Worm (Caenorhabditis elegans) whole organism, young adult: ENCODE results near the gene srj-1.

ENCODE experiments used
- B0019.2 ChIP-seq: fragments of 200-800 bp; sonication (Bioruptor generic); conservative IDR thresholded peaks from 2 replicates; pipeline ENCODE4 v1.3.6; 2022; ENCODE audit warnings: missing genetic modification reagents, missing genetic modification characterization, missing compliant biosample characterization
- C17E4.6 ChIP-seq: fragments of 200-800 bp; sonication (Bioruptor generic); IDR thresholded peaks from 2 replicates; pipeline ENCODE4 v1.3.6; 2022; ENCODE audit warnings: missing genetic modification reagents, missing genetic modification characterization, missing compliant biosample characterization
- F37B4.10 ChIP-seq: fragments of 200-800 bp; sonication (Bioruptor generic); IDR thresholded peaks from 2 replicates; pipeline ENCODE4 v1.3.6; 2022; ENCODE audit warnings: missing genetic modification characterization, missing compliant biosample characterization
- F49E8.2 ChIP-seq: sonication (generic microtip); optimal IDR thresholded peaks from 3 replicates; lab custom pipeline; 2017; ENCODE audit warnings: missing genetic modification characterization, mild to moderate bottlenecking, missing compliant biosample characterization, antibody characterized with exemption, moderate library complexity; ENCODE audit not compliant: insufficient read depth
- F55B11.4 ChIP-seq: sonication (generic microtip); optimal IDR thresholded peaks from 2 replicates; lab custom pipeline; 2016; ENCODE audit warnings: missing compliant biosample characterization, missing genetic modification characterization, borderline replicate concordance; ENCODE audit not compliant: insufficient read depth
- F57A8.1 ChIP-seq: fragments of 200-800 bp; sonication (Bioruptor generic); optimal IDR thresholded peaks from 2 replicates; lab custom pipeline; 2018; ENCODE audit warnings: mild to moderate bottlenecking, missing genetic modification characterization, moderate library complexity, missing compliant biosample characterization
- K11D2.4 ChIP-seq: fragments of 200-800 bp; sonication (Bioruptor generic); IDR thresholded peaks from 2 replicates; pipeline ENCODE4 v1.3.6; 2022; ENCODE audit warnings: missing genetic modification reagents, missing genetic modification characterization, missing compliant biosample characterization
- K12H6.12 ChIP-seq: fragments of 200-800 bp; sonication (Bioruptor generic); optimal IDR thresholded peaks from 2 replicates; lab custom pipeline; 2018; ENCODE audit warnings: mild to moderate bottlenecking, missing genetic modification characterization, missing compliant biosample characterization
- Y95B8A.8 ChIP-seq: fragments of 200-800 bp; sonication (Bioruptor generic); IDR thresholded peaks from 2 replicates; pipeline ENCODE4 v1.3.6; 2022; ENCODE audit warnings: missing genetic modification reagents, missing genetic modification characterization, missing compliant biosample characterization
- ama-1 ChIP-seq, 3 experiments: fragments of 150-350 bp in 1 of 3; sonication (generic microtip) in 2 of 3; optimal IDR thresholded peaks; 2 replicates each; lab custom pipeline; 2014 to 2018; ENCODE audit warnings: missing biosample characterization in 2 of 3, missing genetic modification characterization in 2 of 3, missing genetic modification reagents in 2 of 3
- attf-3 ChIP-seq: fragments of 200-800 bp; sonication (Bioruptor generic); conservative IDR thresholded peaks from 2 replicates; pipeline ENCODE4 v1.3.6; 2022; ENCODE audit warnings: missing genetic modification reagents, missing genetic modification characterization, missing compliant biosample characterization
- attf-6 ChIP-seq: fragments of 200-800 bp; sonication (Bioruptor generic); IDR thresholded peaks from 2 replicates; pipeline ENCODE4 v1.3.6; 2022; ENCODE audit warnings: missing genetic modification reagents, missing genetic modification characterization, missing compliant biosample characterization
- bed-1 ChIP-seq: fragments of 200-800 bp; sonication (Bioruptor generic); IDR thresholded peaks from 2 replicates; pipeline ENCODE4 v1.3.6; 2022; ENCODE audit warnings: missing genetic modification reagents, missing genetic modification characterization, missing compliant biosample characterization
- bed-2 ChIP-seq: fragments of 200-800 bp; sonication (Bioruptor generic); IDR thresholded peaks from 2 replicates; pipeline ENCODE4 v1.3.6; 2022; ENCODE audit warnings: missing genetic modification reagents, missing genetic modification characterization, missing compliant biosample characterization
- ceh-40 ChIP-seq: fragments of 200-800 bp; sonication (Bioruptor generic); IDR thresholded peaks from 2 replicates; pipeline ENCODE4 v1.3.6; 2022; ENCODE audit warnings: missing genetic modification characterization, missing compliant biosample characterization
- ceh-91 ChIP-seq: fragments of 200-800 bp; sonication (Bioruptor generic); IDR thresholded peaks from 2 replicates; pipeline ENCODE4 v1.3.6; 2022; ENCODE audit warnings: missing genetic modification reagents, missing genetic modification characterization, missing compliant biosample characterization
- efl-1 ChIP-seq: fragments of 150-350 bp; optimal IDR thresholded peaks from 2 replicates; lab custom pipeline; 2014; ENCODE audit warnings: missing biosample characterization, missing genetic modification reagents, missing genetic modification characterization
- ets-4 ChIP-seq: fragments of 200-800 bp; sonication (Bioruptor generic); optimal IDR thresholded peaks from 2 replicates; lab custom pipeline; 2018; ENCODE audit warnings: mild to moderate bottlenecking, missing genetic modification characterization, missing compliant biosample characterization
- hlh-12 ChIP-seq: sonication (generic microtip); optimal IDR thresholded peaks from 2 replicates; lab custom pipeline; 2016; ENCODE audit warnings: missing genetic modification characterization, missing compliant biosample characterization
- hmg-1.2 ChIP-seq: fragments of 200-800 bp; sonication (Bioruptor generic); IDR thresholded peaks from 2 replicates; pipeline ENCODE4 v1.3.6; 2022; ENCODE audit warnings: missing genetic modification reagents, missing genetic modification characterization, missing compliant biosample characterization
- hsf-1 ChIP-seq: fragments of 200-800 bp; sonication (Bioruptor generic); IDR thresholded peaks from 2 replicates; pipeline ENCODE4 v1.3.6; 2022; ENCODE audit warnings: missing genetic modification reagents, missing genetic modification characterization, missing compliant biosample characterization
- lag-1 ChIP-seq: fragments of 200-800 bp; sonication (Bioruptor generic); IDR thresholded peaks from 2 replicates; pipeline ENCODE4 v1.3.6; 2022; ENCODE audit warnings: missing genetic modification reagents, missing genetic modification characterization, missing compliant biosample characterization
- lin-26 ChIP-seq: fragments of 200-800 bp; sonication (Bioruptor generic); IDR thresholded peaks from 2 replicates; pipeline ENCODE4 v1.3.6; 2022; ENCODE audit warnings: missing genetic modification reagents, missing genetic modification characterization, missing compliant biosample characterization
- lin-40 ChIP-seq: sonication (generic microtip); optimal IDR thresholded peaks from 2 replicates; lab custom pipeline; 2016; ENCODE audit warnings: missing genetic modification characterization, mild to moderate bottlenecking, missing compliant biosample characterization, missing genotype, missing genetic modification reagents
- lin-54 ChIP-seq: fragments of 200-800 bp; sonication (Bioruptor generic); optimal IDR thresholded peaks from 2 replicates; lab custom pipeline; 2018; ENCODE audit warnings: mild to moderate bottlenecking, missing genetic modification characterization, missing compliant biosample characterization
- lsy-27 ChIP-seq: sonication (generic microtip); optimal IDR thresholded peaks from 2 replicates; lab custom pipeline; 2017; ENCODE audit warnings: missing genetic modification characterization, mild to moderate bottlenecking, missing compliant biosample characterization, antibody characterized with exemption, missing genotype, borderline replicate concordance; ENCODE audit not compliant: insufficient read depth
- mel-28 ChIP-seq: sonication (generic microtip); optimal IDR thresholded peaks from 2 replicates; lab custom pipeline; 2016; ENCODE audit warnings: borderline replicate concordance, mild to moderate bottlenecking, missing genetic modification characterization, missing compliant biosample characterization
- nfyb-1 ChIP-seq: fragments of 200-800 bp; sonication (Bioruptor generic); IDR thresholded peaks from 2 replicates; pipeline ENCODE4 v1.3.6; 2022; ENCODE audit warnings: missing genetic modification reagents, missing genetic modification characterization, missing compliant biosample characterization
- nhr-179 ChIP-seq: sonication (generic microtip); optimal IDR thresholded peaks from 2 replicates; lab custom pipeline; 2016; ENCODE audit warnings: mild to moderate bottlenecking, missing genetic modification characterization, missing compliant biosample characterization
- nhr-27 ChIP-seq: fragments of 200-800 bp; sonication (Bioruptor generic); optimal IDR thresholded peaks from 2 replicates; lab custom pipeline; 2018; ENCODE audit warnings: mild to moderate bottlenecking, missing genetic modification characterization, moderate library complexity, missing compliant biosample characterization
- nhr-90 ChIP-seq: sonication (generic microtip); optimal IDR thresholded peaks from 2 replicates; lab custom pipeline; 2016; ENCODE audit warnings: missing genotype, mild to moderate bottlenecking, missing genetic modification characterization, missing compliant biosample characterization
- repo-1 ChIP-seq: sonication (generic microtip); optimal IDR thresholded peaks from 2 replicates; lab custom pipeline; 2017; ENCODE audit warnings: mild to moderate bottlenecking, missing genetic modification characterization, missing compliant biosample characterization
- snpc-1.1 ChIP-seq: sonication (generic microtip); optimal IDR thresholded peaks from 2 replicates; lab custom pipeline; 2017; ENCODE audit warnings: missing genetic modification characterization, mild to moderate bottlenecking, missing compliant biosample characterization, antibody characterized with exemption, moderate library complexity, missing genotype, missing genetic modification reagents; ENCODE audit not compliant: insufficient read depth
- snpc-3.4 ChIP-seq: sonication (generic microtip); optimal IDR thresholded peaks from 2 replicates; lab custom pipeline; 2017; ENCODE audit warnings: missing genetic modification characterization, mild to moderate bottlenecking, missing compliant biosample characterization, antibody characterized with exemption, moderate library complexity, missing genotype, missing genetic modification reagents
- snpc-4 ChIP-seq, 5 experiments: fragments of 150-350 bp in 1 of 5; sonication (generic microtip) in 4 of 5; optimal IDR thresholded peaks; 2 replicates each; lab custom pipeline; 2014 to 2018; ENCODE audit warnings: missing genetic modification characterization in 5 of 5, missing biosample characterization in 3 of 5, antibody characterized with exemption in 2 of 5, mild to moderate bottlenecking in 2 of 5, missing compliant biosample characterization in 2 of 5, missing genotype in 2 of 5, moderate library complexity in 2 of 5, missing genetic modification reagents in 1 of 5
- tbp1 ChIP-seq: fragments of 200-800 bp; sonication (Bioruptor generic); optimal IDR thresholded peaks from 2 replicates; lab custom pipeline; 2018; ENCODE audit warnings: mild to moderate bottlenecking, missing genetic modification characterization, missing compliant biosample characterization
- xnd-1 ChIP-seq: sonication (generic microtip); optimal IDR thresholded peaks from 2 replicates; lab custom pipeline; 2016; ENCODE audit warnings: missing genotype, missing genetic modification reagents, missing genetic modification characterization, missing compliant biosample characterization
- zfh-2 ChIP-seq: fragments of 200-800 bp; sonication (Bioruptor generic); conservative IDR thresholded peaks from 2 replicates; pipeline ENCODE4 v1.3.6; 2022; ENCODE audit warnings: missing genetic modification reagents, missing genetic modification characterization, missing compliant biosample characterization
- ztf-28 ChIP-seq: fragments of 200-800 bp; sonication (Bioruptor generic); IDR thresholded peaks from 2 replicates; pipeline ENCODE4 v1.3.6; 2022; ENCODE audit warnings: missing genetic modification reagents, missing genetic modification characterization, missing compliant biosample characterization
- ztf-3 ChIP-seq: fragments of 200-800 bp; sonication (Bioruptor generic); optimal IDR thresholded peaks from 2 replicates; lab custom pipeline; 2018; ENCODE audit warnings: mild to moderate bottlenecking, missing genetic modification characterization, missing compliant biosample characterization

The srj-1 gene

DNA sequence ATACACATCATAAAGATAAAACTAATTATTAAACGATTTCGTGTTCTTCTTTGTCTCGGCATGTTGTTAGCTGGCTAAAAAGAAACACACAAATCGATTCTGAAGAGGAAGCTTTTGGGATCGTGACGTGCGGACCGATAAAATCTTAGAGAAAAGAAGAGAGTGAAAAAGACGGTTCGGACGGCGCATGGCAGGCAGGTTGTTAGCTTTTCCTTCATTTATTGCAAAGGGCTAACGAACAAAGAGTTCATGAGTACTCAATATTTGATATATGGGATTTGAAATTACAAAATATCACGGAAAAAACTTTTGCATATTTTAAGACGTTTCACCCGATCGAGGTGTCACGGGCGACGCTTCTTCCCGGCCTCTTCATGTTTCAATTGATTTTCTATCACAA, 19.6 kb downstream of the srj-1 start, which contains the start of gene ZK829.3:
TSS of gene ZK829.3 (minus strand) at position 101 of the 400 bp plus-strand sequence.
- TF ChIP-seq lin-40 (no peak), hsf-1 (GFP tag; lab: Robert Waterston, UW) (no peak), bed-2 (GFP tag; lab: Robert Waterston, UW) (no peak), ztf-28 (GFP tag; lab: Robert Waterston, UW) (no peak), lsy-27 (no peak), nhr-90 (no peak), attf-6 (GFP tag; lab: Robert Waterston, UW) (no peak), bed-1 (GFP tag; lab: Robert Waterston, UW) (no peak), lin-26 (GFP tag; lab: Robert Waterston, UW) (no peak), ceh-91 (GFP tag; lab: Robert Waterston, UW) (no peak), snpc-3.4 (tag; lab: Kevin White, UChicago) (no peak)

ce11 chrIV:11942313-11942712, 22.9 kb downstream of the srj-1 start, which contains the start of gene ZK829.1:
ZK829.1 (minus strand) TSS chrIV:11942413.
- no peak for TF ChIP-seq nhr-27 (tag; lab: Kevin White, UChicago)
- TF ChIP-seq zfh-2 (GFP tag; lab: Robert Waterston, UW): no peak
- TF ChIP-seq tbp1 (GFP tag; lab: Kevin White, UChicago): no peak
- TF ChIP-seq attf-3 (GFP tag; lab: Robert Waterston, UW): no peak
- TF ChIP-seq ama-1 (optimal IDR thresholded peaks at IDR 0.05; lab: Kevin White, UChicago): no peak
- TF ChIP-seq ama-1 (GFP tag; optimal IDR thresholded peaks at IDR 0.05; lab: Kevin White, UChicago): no peak
- no peak for TF ChIP-seq repo-1
- TF ChIP-seq C17E4.6 (GFP tag; lab: Robert Waterston, UW): no peak
- TF ChIP-seq mel-28 (tag; lab: Kevin White, UChicago): no peak
- no peak for TF ChIP-seq F57A8.1 (GFP tag; lab: Kevin White, UChicago)
- no peak for TF ChIP-seq hlh-12 (tag; lab: Kevin White, UChicago)
- no peak for TF ChIP-seq ets-4
- TF ChIP-seq bed-2 (GFP tag; lab: Robert Waterston, UW): no peak
- no peak for TF ChIP-seq nhr-179 (tag; lab: Kevin White, UChicago)

- TF ChIP-seq K11D2.4 (GFP tag; lab: Robert Waterston, UW) (0 out of 2 replicates have a peak, but pooled peaks have one; percentile 43), Y95B8A.8 (GFP tag; lab: Robert Waterston, UW) (no peak)
Measured at ce11 chrIV:11938554-11938953, 26.7 kb downstream of the srj-1 start.

DNA sequence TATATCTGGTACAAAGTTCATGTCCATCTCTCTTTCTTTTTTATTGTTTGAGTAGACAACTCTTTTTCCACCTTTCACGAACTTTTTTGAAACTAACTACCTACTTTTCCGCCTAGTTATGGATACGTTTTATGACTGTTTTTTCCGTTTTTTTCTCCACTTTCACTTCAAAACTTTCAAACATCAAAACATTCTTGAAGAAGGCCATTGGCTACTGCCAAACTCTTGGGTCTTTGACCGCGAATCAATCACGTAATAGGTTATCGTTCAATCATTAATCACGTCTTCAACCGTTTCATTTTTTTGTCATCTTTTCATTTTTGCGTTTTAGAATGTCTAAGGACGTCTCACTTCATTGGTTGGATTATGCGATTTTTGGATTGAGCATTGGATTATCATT, 28.1 kb downstream of the srj-1 start, which contains the start of gene slc-5A12:
TSS of gene slc-5A12 (plus strand) at position 333 of the 400 bp plus-strand sequence.
- TF ChIP-seq lin-54 (no peak), efl-1 (GFP tag; lab: Kevin White, UChicago) (no peak), B0019.2 (GFP tag; lab: Robert Waterston, UW) (no peak), ceh-91 (GFP tag; lab: Robert Waterston, UW) (no peak), snpc-1.1 (tag; lab: Kevin White, UChicago) (no peak), K11D2.4 (GFP tag; lab: Robert Waterston, UW) (no peak), zfh-2 (GFP tag; lab: Robert Waterston, UW) (no peak), F55B11.4 (no peak)

DNA sequence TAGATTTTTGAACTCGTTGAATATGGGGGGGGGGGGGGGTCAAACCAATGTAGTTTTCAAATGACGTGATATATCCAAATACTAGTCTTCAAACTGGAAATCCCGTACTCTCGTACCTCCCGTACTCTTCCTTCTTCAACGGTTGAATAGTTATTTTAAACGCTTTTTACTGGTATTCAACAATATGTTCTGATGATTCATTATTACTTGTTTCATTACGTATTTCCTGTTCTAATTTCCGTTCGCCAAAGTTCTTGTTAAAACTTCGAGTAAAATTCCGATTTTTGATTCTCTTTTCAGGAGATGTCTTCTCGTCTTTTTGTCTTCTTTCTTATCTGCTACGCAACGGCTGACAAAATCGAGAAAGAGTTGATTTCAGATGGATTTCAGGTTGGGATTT, 34.7 kb downstream of the srj-1 start, which contains the start of gene nhx-9:
TSS of gene nhx-9 (plus strand) at position 301 of the 400 bp plus-strand sequence.
- no peak for TF ChIP-seq ceh-40 (GFP tag; lab: Robert Waterston, UW)
- no peak for TF ChIP-seq xnd-1 (tag; lab: Kevin White, UChicago)
- TF ChIP-seq F37B4.10 (GFP tag; lab: Robert Waterston, UW): no peak
- no peak for TF ChIP-seq hlh-12 (tag; lab: Kevin White, UChicago)
- TF ChIP-seq ztf-3: no peak
- no peak for TF ChIP-seq lag-1 (GFP tag; lab: Robert Waterston, UW)
- TF ChIP-seq K12H6.12 (tag; lab: Kevin White, UChicago): no peak
- no peak for TF ChIP-seq hmg-1.2
- TF ChIP-seq ztf-28 (GFP tag; lab: Robert Waterston, UW): no peak
- TF ChIP-seq efl-1 (GFP tag; lab: Kevin White, UChicago): no peak
- TF ChIP-seq snpc-4 (GFP tag; optimal IDR thresholded peaks at IDR 0.05; lab: Kevin White, UChicago): no peak
- TF ChIP-seq snpc-4 (tag; optimal IDR thresholded peaks at IDR 0.05; lab: Kevin White, UChicago): no peak
- no peak for TF ChIP-seq nfyb-1
- TF ChIP-seq mel-28 (tag; lab: Kevin White, UChicago): no peak
- TF ChIP-seq B0019.2 (GFP tag; lab: Robert Waterston, UW): no peak
- no peak for TF ChIP-seq F49E8.2 (tag; lab: Kevin White, UChicago)
